Worm (Caenorhabditis elegans): ENCODE results near the gene jmjd-2.

Gene jmjd-2

DNA sequence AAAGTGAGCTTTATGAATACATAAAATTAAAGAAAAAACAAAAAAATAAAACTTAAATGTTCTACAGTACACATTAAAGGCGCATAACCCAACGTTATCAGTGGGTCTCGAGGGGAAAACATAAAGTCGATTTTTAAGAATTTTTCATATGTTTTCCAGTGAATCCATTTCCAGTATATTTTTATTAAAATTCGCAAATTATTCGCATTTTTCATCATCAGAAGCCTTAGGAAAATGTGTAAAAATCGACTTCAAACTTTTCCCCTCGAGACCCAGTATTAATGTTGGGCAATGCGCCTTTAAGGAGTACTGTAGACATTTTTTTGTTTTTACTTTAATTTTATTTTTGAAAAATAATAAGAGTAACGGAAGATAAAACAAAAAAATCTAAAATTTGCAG is 25.3 kb downstream of the jmjd-2 start:
- TF ChIP-seq Y95B8A.8 (GFP tag; IDR thresholded peaks at IDR 0.05) (no peak), K11D2.4 (GFP tag; IDR thresholded peaks at IDR 0.05) (no peak), hmg-1.2 (GFP tag; IDR thresholded peaks at IDR 0.05) (0 out of 2 replicates have a peak, but pooled peaks have one; percentile 15), sdz-38 (tag; optimal IDR thresholded peaks at IDR 0.05) (no peak), ZK185.1 (tag; optimal IDR thresholded peaks at IDR 0.05; ENCODE audit: poor library complexity, severe bottlenecking) (no peak), F22D6.2 (tag; optimal IDR thresholded peaks at IDR 0.05) (no peak), ztf-26 (tag; optimal IDR thresholded peaks at IDR 0.05) (no peak), dpl-1 (GFP tag; optimal IDR thresholded peaks at IDR 0.05) (no peak), C17E4.6 (GFP tag; IDR thresholded peaks at IDR 0.05) (no peak), efl-1 (GFP tag; optimal IDR thresholded peaks at IDR 0.05) (peak; percentile 32), mxl-1 (tag; optimal IDR thresholded peaks at IDR 0.05) (no peak), attf-6 (GFP tag; IDR thresholded peaks at IDR 0.05) (no peak), pbrm-1 (GFP tag; IDR thresholded peaks at IDR 0.05) (no peak), nfyb-1 (GFP tag; IDR thresholded peaks at IDR 0.05) (no peak), snpc-1.3 (tag; optimal IDR thresholded peaks at IDR 0.05; ENCODE audit: insufficient read depth) (peak; percentile 27), B0261.1 (tag; optimal IDR thresholded peaks at IDR 0.05) (no peak), lag-1 (GFP tag; IDR thresholded peaks at IDR 0.05) (no peak), zim-3 (tag; optimal IDR thresholded peaks at IDR 0.05) (no peak), hmg-20 (GFP tag; IDR thresholded peaks at IDR 0.05) (no peak), Y53G8AR.9 (GFP tag; conservative IDR thresholded peaks at IDR 0.05) (no peak), F23B12.7 (tag; optimal IDR thresholded peaks at IDR 0.05; ENCODE audit: insufficient read depth) (no peak), hlh-26 (GFP tag; conservative IDR thresholded peaks at IDR 0.05) (no peak), Y56A3A.18 (GFP tag; IDR thresholded peaks at IDR 0.05) (no peak), ceh-91 (GFP tag; IDR thresholded peaks at IDR 0.05) (peak; percentile 81), madf-8 (GFP tag; conservative IDR thresholded peaks at IDR 0.05) (peak; percentile 87), fkh-3 (tag; optimal IDR thresholded peaks at IDR 0.05) (no peak), lsl-1 (GFP tag; optimal IDR thresholded peaks at IDR 0.05) (peak; percentile 98), madf-6 (GFP tag; IDR thresholded peaks at IDR 0.05) (peak; percentile 94), sptf-2 (GFP tag; optimal IDR thresholded peaks at IDR 0.05) (no peak), Y67H2A.10 (GFP tag; conservative IDR thresholded peaks at IDR 0.05) (no peak), xnd-1 (tag; optimal IDR thresholded peaks at IDR 0.05) (peak; percentile 95), akir-1 (GFP tag; optimal IDR thresholded peaks at IDR 0.05) (no peak), rcor-1 (GFP tag; IDR thresholded peaks at IDR 0.05) (no peak), him-1 (tag; optimal IDR thresholded peaks at IDR 0.05) (peak; percentile 74), let-607 (tag; optimal IDR thresholded peaks at IDR 0.05) (no peak), ceh-79 (tag; optimal IDR thresholded peaks at IDR 0.05) (no peak), repo-1 (tag; optimal IDR thresholded peaks at IDR 0.05) (no peak), zfh-2 (GFP tag; conservative IDR thresholded peaks at IDR 0.05) (no peak), lir-1 (GFP tag; conservative IDR thresholded peaks at IDR 0.05) (no peak), mcd-1 (GFP tag; IDR thresholded peaks at IDR 0.05) (peak; percentile 58), hrde-1 (tag; optimal IDR thresholded peaks at IDR 0.05; ENCODE audit: borderline replicate concordance) (no peak), ceh-40 (GFP tag; IDR thresholded peaks at IDR 0.05) (no peak), D2030.7 (GFP tag; IDR thresholded peaks at IDR 0.05) (peak; percentile 74; the same call in 1 of the 2 replicates), unc-130 (GFP tag; optimal IDR thresholded peaks at IDR 0.05) (no peak), F33H1.4 (GFP tag; IDR thresholded peaks at IDR 0.05) (peak; percentile 97), ceh-27 (GFP tag; optimal IDR thresholded peaks at IDR 0.05) (no peak), ztf-18 (tag; optimal IDR thresholded peaks at IDR 0.05) (peak; percentile 13), lin-40 (tag; optimal IDR thresholded peaks at IDR 0.05) (no peak)

Measured in whole organism, young adult.